Fruit fly (Drosophila melanogaster): ENCODE measurements around the gene Dhdds.
A peak's percentile ranks its signal among the peaks of the same experiment; 100 is the strongest.

DNA sequence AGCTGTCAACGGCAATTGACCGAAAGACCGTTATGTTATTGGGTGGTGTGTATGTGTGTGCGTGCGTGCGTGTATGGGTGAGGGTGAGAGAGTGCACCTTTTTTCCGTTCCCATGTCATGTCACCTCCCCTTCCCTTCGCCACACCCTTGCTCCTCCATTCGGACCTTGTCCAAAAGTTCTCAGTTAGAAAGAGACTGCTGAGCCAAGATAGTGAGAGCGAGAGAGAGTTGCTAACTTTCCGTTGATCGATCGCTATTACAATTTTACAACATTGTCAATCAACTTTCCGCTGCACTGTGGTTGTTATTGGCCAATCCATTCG lies 5.3 kb upstream of the Dhdds start:
- no peak for TF ChIP-seq usp (GFP tag; optimal IDR thresholded peaks at IDR 0.05)
- no peak for TF ChIP-seq pan (optimal IDR thresholded peaks at IDR 0.05)
- TF ChIP-seq dmrt93B (GFP tag; optimal IDR thresholded peaks at IDR 0.05), result no peak
- peak; percentile 28 for TF ChIP-seq fru (GFP tag; optimal IDR thresholded peaks at IDR 0.05)
- TF ChIP-seq h (GFP tag; optimal IDR thresholded peaks at IDR 0.05), result peak; percentile 6
- TF ChIP-seq Hr78 (GFP tag; optimal IDR thresholded peaks at IDR 0.05), result no peak
- TF ChIP-seq Dfd (GFP tag; optimal IDR thresholded peaks at IDR 0.05), result no peak

All from whole organism, wandering third instar larva.